Worm (Caenorhabditis elegans): Measurements from ENCODE around the gene lmp-2.

DNA sequence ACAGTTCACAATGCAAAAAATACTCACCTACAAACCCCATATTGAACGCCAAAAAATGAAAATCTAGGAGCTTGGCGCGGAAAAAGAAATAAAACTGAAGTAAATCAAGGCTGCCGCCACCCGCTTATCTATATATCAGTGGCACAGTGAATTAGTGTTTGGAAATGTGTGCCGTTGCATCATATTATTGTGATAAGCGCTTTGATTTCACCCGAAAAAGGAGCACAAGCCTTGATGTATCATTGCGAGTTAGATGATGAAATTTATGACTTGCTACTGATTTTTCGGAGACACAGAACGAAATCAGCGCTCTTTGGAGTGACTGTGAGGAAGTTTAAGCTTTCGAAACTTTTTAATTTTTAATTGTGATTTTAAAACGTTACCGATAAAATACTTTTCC is 23.0 kb downstream of the lmp-2 start, which contains the start of the genes R193.2 and R193.6:
- TF ChIP-seq him-1 (tag; optimal IDR thresholded peaks at IDR 0.05): no peak
- no peak for TF ChIP-seq W03F9.2 (tag; optimal IDR thresholded peaks at IDR 0.05)

Measured in whole organism, L4/young adult.